Fruit fly (Drosophila melanogaster): ENCODE results near the gene Coprox.

- TF ChIP-seq dl (GFP tag; optimal IDR thresholded peaks at IDR 0.05; ENCODE audit: insufficient read depth in 1 of 2, partially characterized antibody in 2 of 2) (no peak), jim (GFP tag; optimal IDR thresholded peaks at IDR 0.05) (no peak), psq (GFP tag; optimal IDR thresholded peaks at IDR 0.05) (peak; percentile 11), Sp1 (GFP tag; optimal IDR thresholded peaks at IDR 0.05) (peak; percentile 32), pan (optimal IDR thresholded peaks at IDR 0.05) (no peak), Hnf4 (GFP tag; optimal IDR thresholded peaks at IDR 0.05) (no peak)
These were observed 3.8 kb downstream of the Coprox start for dm6 chr2L:6968013-6968517.

Measured in whole organism, wandering third instar larva.